Worm (Caenorhabditis elegans) whole organism, L1 larva: ENCODE data around the gene wht-3.

Experiments used
- C04F5.9 ChIP-seq: sonication (generic microtip); optimal IDR thresholded peaks from 2 replicates; lab custom pipeline; 2016; ENCODE audit warnings: missing genetic modification characterization, missing compliant biosample characterization
- C34B4.2 ChIP-seq: sonication (generic microtip); optimal IDR thresholded peaks from 2 replicates; lab custom pipeline; 2017; ENCODE audit warnings: mild to moderate bottlenecking, missing genetic modification characterization, missing compliant biosample characterization
- aha-1 ChIP-seq: fragments of 150-350 bp; optimal IDR thresholded peaks from 2 replicates; lab custom pipeline; 2014; ENCODE audit warnings: missing biosample characterization, missing genetic modification characterization
- alr-1 ChIP-seq: fragments of 200-800 bp; sonication (Bioruptor generic); optimal IDR thresholded peaks from 2 replicates; lab custom pipeline; 2018; ENCODE audit warnings: borderline replicate concordance, mild to moderate bottlenecking, missing genetic modification characterization, missing compliant biosample characterization
- aly-2 ChIP-seq: fragments of 150-350 bp; optimal IDR thresholded peaks from 2 replicates; lab custom pipeline; 2014; ENCODE audit warnings: missing biosample characterization, missing genetic modification characterization
- ama-1 ChIP-seq: fragments of 150-350 bp; optimal IDR thresholded peaks from 2 replicates; lab custom pipeline; 2014
- ceh-82 ChIP-seq, 3 experiments: fragments of 150-350 bp in 1 of 3; sonication (generic microtip) in 2 of 3; optimal IDR thresholded peaks; 2 replicates each; lab custom pipeline; 2014 to 2017; ENCODE audit warnings: missing biosample characterization in 3 of 3, missing genetic modification characterization in 3 of 3
- ceh-90 ChIP-seq: sonication (generic microtip); optimal IDR thresholded peaks from 2 replicates; lab custom pipeline; 2016; ENCODE audit warnings: missing genetic modification characterization, missing compliant biosample characterization
- ces-1 ChIP-seq: fragments of 150-350 bp; optimal IDR thresholded peaks from 2 replicates; lab custom pipeline; 2014; ENCODE audit warnings: missing biosample characterization, missing genetic modification reagents, missing genetic modification characterization
- efl-1 ChIP-seq, 4 experiments: fragments of 150-350 bp; optimal IDR thresholded peaks in 3 of 4; peaks in 1 of 4; 1 replicate in 1 of 4; 2 replicates in 3 of 4; lab custom pipeline; 2014; ENCODE audit warnings: missing biosample characterization in 2 of 4, missing genetic modification characterization in 2 of 4, missing genetic modification reagents in 2 of 4
- egl-27 ChIP-seq, 2 experiments: fragments of 150-350 bp in 1 of 2; sonication (generic microtip); optimal IDR thresholded peaks; 3 replicates each; lab custom pipeline; 2017 to 2018; ENCODE audit warnings: missing biosample characterization in 2 of 2, missing genetic modification characterization in 2 of 2, missing genetic modification reagents in 2 of 2
- elt-2 ChIP-seq: sonication (generic microtip); optimal IDR thresholded peaks from 2 replicates; lab custom pipeline; 2016; ENCODE audit warnings: missing genetic modification characterization, mild to moderate bottlenecking, inconsistent platforms, missing compliant biosample characterization, missing genetic modification reagents
- elt-3 ChIP-seq, 6 experiments: fragments of 150-350 bp in 1 of 6; sonication (generic microtip); optimal IDR thresholded peaks; 2 replicates each; lab custom pipeline; 2017 to 2018; ENCODE audit warnings: missing biosample characterization in 6 of 6, missing genetic modification characterization in 6 of 6, inconsistent platforms in 1 of 6
- ets-5 ChIP-seq: fragments of 200-800 bp; sonication (Bioruptor generic); IDR thresholded peaks from 2 replicates; pipeline ENCODE4 v1.3.6; 2022; ENCODE audit warnings: missing genetic modification characterization, missing compliant biosample characterization
- fkh-10 ChIP-seq: sonication (generic microtip); optimal IDR thresholded peaks from 2 replicates; lab custom pipeline; 2017; ENCODE audit warnings: missing biosample characterization, missing genetic modification reagents, missing genetic modification characterization
- fkh-4 ChIP-seq: sonication (generic microtip); optimal IDR thresholded peaks from 2 replicates; lab custom pipeline; 2016; ENCODE audit warnings: missing compliant biosample characterization, missing genetic modification characterization, borderline replicate concordance
- fos-1 ChIP-seq: fragments of 150-350 bp; optimal IDR thresholded peaks from 2 replicates; lab custom pipeline; 2014; ENCODE audit warnings: missing biosample characterization, missing genetic modification characterization
- hpl-2 ChIP-seq: fragments of 150-350 bp; optimal IDR thresholded peaks from 2 replicates; lab custom pipeline; 2014; ENCODE audit warnings: missing biosample characterization, missing genetic modification reagents, missing genetic modification characterization
- isw-1 ChIP-seq: fragments of 200-800 bp; sonication (Bioruptor generic); IDR thresholded peaks from 2 replicates; pipeline ENCODE4 v1.3.6; 2022; ENCODE audit warnings: missing genetic modification characterization, missing compliant biosample characterization
- lin-14 ChIP-seq: fragments of 200-800 bp; sonication (Bioruptor generic); optimal IDR thresholded peaks from 2 replicates; lab custom pipeline; 2018; ENCODE audit warnings: mild to moderate bottlenecking, missing genetic modification characterization, moderate library complexity, missing compliant biosample characterization
- lin-15B ChIP-seq: fragments of 150-350 bp; sonication (generic microtip); optimal IDR thresholded peaks from 3 replicates; lab custom pipeline; 2014; ENCODE audit warnings: missing biosample characterization, missing genetic modification characterization
- lin-35 ChIP-seq, 2 experiments: fragments of 150-350 bp; optimal IDR thresholded peaks; 2 replicates each; lab custom pipeline; 2014; ENCODE audit warnings: missing biosample characterization in 2 of 2, missing genetic modification characterization in 2 of 2, missing genetic modification reagents in 2 of 2
- lin-39 ChIP-seq: fragments of 150-350 bp; optimal IDR thresholded peaks from 2 replicates; lab custom pipeline; 2014; ENCODE audit warnings: missing biosample characterization, missing genetic modification reagents, missing genetic modification characterization
- lir-3 ChIP-seq: sonication (generic microtip); optimal IDR thresholded peaks from 2 replicates; lab custom pipeline; 2016; ENCODE audit warnings: mild to moderate bottlenecking, missing genetic modification characterization, moderate library complexity, missing compliant biosample characterization; ENCODE audit not compliant: poor library complexity
- lsy-2 ChIP-seq, 2 experiments: fragments of 150-350 bp; optimal IDR thresholded peaks; 2 replicates each; lab custom pipeline; 2014; ENCODE audit warnings: missing biosample characterization in 2 of 2, missing genetic modification characterization in 2 of 2
- nhr-11 ChIP-seq: fragments of 150-350 bp; optimal IDR thresholded peaks from 2 replicates; lab custom pipeline; 2014; ENCODE audit warnings: missing biosample characterization, missing genetic modification characterization
- nhr-12 ChIP-seq: sonication (generic microtip); optimal IDR thresholded peaks from 2 replicates; lab custom pipeline; 2017; ENCODE audit warnings: missing biosample characterization, missing genetic modification characterization
- nhr-19 ChIP-seq: fragments of 200-800 bp; sonication (Bioruptor generic); conservative IDR thresholded peaks from 2 replicates; pipeline ENCODE4 v1.3.6; 2022; ENCODE audit warnings: missing genetic modification characterization, missing compliant biosample characterization
- nhr-20 ChIP-seq: sonication (generic microtip); optimal IDR thresholded peaks from 2 replicates; lab custom pipeline; 2016; ENCODE audit warnings: mild to moderate bottlenecking, missing genetic modification characterization, missing compliant biosample characterization
- nhr-28 ChIP-seq: fragments of 150-350 bp; optimal IDR thresholded peaks from 2 replicates; lab custom pipeline; 2014; ENCODE audit warnings: missing biosample characterization, missing genetic modification characterization
- nhr-47 ChIP-seq: sonication (generic microtip); optimal IDR thresholded peaks from 2 replicates; lab custom pipeline; 2016; ENCODE audit warnings: mild to moderate bottlenecking, missing genetic modification characterization, moderate library complexity, missing compliant biosample characterization
- nhr-71 ChIP-seq: sonication (generic microtip); optimal IDR thresholded peaks from 2 replicates; lab custom pipeline; 2016; ENCODE audit warnings: mild to moderate bottlenecking, missing genetic modification characterization, moderate library complexity, missing compliant biosample characterization
- nhr-84 ChIP-seq: sonication (generic microtip); optimal IDR thresholded peaks from 2 replicates; lab custom pipeline; 2017; ENCODE audit warnings: missing biosample characterization, missing genetic modification characterization
- nhr-85 ChIP-seq: sonication (generic microtip); peaks from one replicate; lab custom pipeline; 2016; ENCODE audit warnings: missing genetic modification characterization, inconsistent platforms, missing compliant biosample characterization
- nhr-90 ChIP-seq: sonication (generic microtip); optimal IDR thresholded peaks from 2 replicates; lab custom pipeline; 2016; ENCODE audit warnings: mild to moderate bottlenecking, missing genetic modification characterization, missing compliant biosample characterization; ENCODE audit not compliant: poor library complexity
- pag-3 ChIP-seq: sonication (generic microtip); optimal IDR thresholded peaks from 2 replicates; lab custom pipeline; 2017; ENCODE audit warnings: missing genetic modification characterization, mild to moderate bottlenecking, missing compliant biosample characterization, antibody characterized with exemption, borderline replicate concordance; ENCODE audit not compliant: insufficient read depth
- snpc-4 ChIP-seq: fragments of 150-350 bp; optimal IDR thresholded peaks from 2 replicates; lab custom pipeline; 2014; ENCODE audit warnings: missing biosample characterization, missing genetic modification characterization
- snu-23 ChIP-seq: sonication (generic microtip); optimal IDR thresholded peaks from 2 replicates; lab custom pipeline; 2016; ENCODE audit warnings: missing genetic modification characterization, missing compliant biosample characterization
- sptf-1 ChIP-seq: fragments of 150-350 bp; optimal IDR thresholded peaks from 2 replicates; lab custom pipeline; 2014; ENCODE audit warnings: missing biosample characterization, missing genetic modification characterization
- tbx-2 ChIP-seq: sonication (generic microtip); optimal IDR thresholded peaks from 2 replicates; lab custom pipeline; 2016; ENCODE audit warnings: missing genetic modification characterization, missing compliant biosample characterization
- unc-30 ChIP-seq: sonication (generic microtip); optimal IDR thresholded peaks from 2 replicates; lab custom pipeline; 2017; ENCODE audit warnings: missing biosample characterization, missing genetic modification characterization
- unc-86 ChIP-seq: sonication (generic microtip); optimal IDR thresholded peaks from 2 replicates; lab custom pipeline; 2016; ENCODE audit warnings: missing genetic modification characterization, missing compliant biosample characterization
- vab-15 ChIP-seq: sonication (generic microtip); optimal IDR thresholded peaks from 2 replicates; lab custom pipeline; 2017; ENCODE audit warnings: missing genotype, mild to moderate bottlenecking, missing genetic modification characterization, missing compliant biosample characterization
- xbp-1 ChIP-seq: sonication (generic microtip); optimal IDR thresholded peaks from 2 replicates; lab custom pipeline; 2016; ENCODE audit warnings: missing genetic modification characterization, missing compliant biosample characterization
- zip-4 ChIP-seq: fragments of 200-800 bp; sonication (Bioruptor generic); optimal IDR thresholded peaks from 2 replicates; lab custom pipeline; 2018; ENCODE audit warnings: mild to moderate bottlenecking, missing genetic modification characterization, moderate library complexity, missing compliant biosample characterization
- ztf-11 ChIP-seq, 2 experiments: sonication (generic microtip); optimal IDR thresholded peaks; 2 replicates each; lab custom pipeline; 2016 to 2017; ENCODE audit warnings: missing genetic modification characterization in 2 of 2, missing biosample characterization in 1 of 2, missing compliant biosample characterization in 1 of 2
- ztf-4 ChIP-seq: fragments of 150-350 bp; optimal IDR thresholded peaks from 2 replicates; lab custom pipeline; 2014; ENCODE audit warnings: missing biosample characterization, missing genetic modification characterization

Gene wht-3

DNA sequence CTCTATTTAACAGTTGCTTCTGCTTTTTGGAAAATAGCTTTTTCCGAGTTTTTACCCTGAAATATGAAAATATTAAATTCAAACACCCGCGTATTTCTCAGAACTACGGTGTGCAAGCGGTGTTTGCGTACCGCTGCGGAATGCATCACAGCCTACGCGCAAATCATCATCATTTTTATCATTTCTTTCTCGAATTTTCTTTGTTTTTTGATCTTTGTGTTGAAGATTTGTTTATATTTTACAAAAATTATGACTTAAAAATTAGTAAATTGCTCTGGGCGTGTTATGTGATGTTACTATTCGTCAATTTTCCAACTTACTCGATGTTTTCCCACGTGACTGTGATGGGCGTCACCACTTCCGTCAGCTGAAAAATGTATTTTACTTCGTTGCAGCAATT, 479 bp downstream of the wht-3 start (continued):
- TF ChIP-seq fkh-4 (tag; lab: Kevin White, UChicago) (no peak), C34B4.2 (no peak), xbp-1 (tag; lab: Kevin White, UChicago) (peak; percentile 82), elt-2 (tag; lab: Kevin White, UChicago) (peak; percentile 28), aha-1 (tag; lab: Kevin White, UChicago) (no peak), tbx-2 (peak; percentile 69), aly-2 (tag; lab: Kevin White, UChicago) (no peak), ceh-82 (tag; optimal IDR thresholded peaks at IDR 0.05; lab: Kevin White, UChicago) (peak; percentile 33 to 79 (median 37)), egl-27 (tag; optimal IDR thresholded peaks at IDR 0.05; lab: Kevin White, UChicago) (no peak), lsy-2 (tag; optimal IDR thresholded peaks at IDR 0.05; lab: Kevin White, UChicago) (peak; percentile 98 to 99), ztf-11 (tag; optimal IDR thresholded peaks at IDR 0.05; lab: Kevin White, UChicago) (no peak), unc-86 (tag; lab: Kevin White, UChicago) (peak; percentile 50), sptf-1 (tag; lab: Kevin White, UChicago) (no peak), lir-3 (tag; lab: Kevin White, UChicago) (no peak), nhr-12 (tag; lab: Kevin White, UChicago) (no peak), lin-15B (tag; lab: Kevin White, UChicago) (peak; percentile 42), snu-23 (GFP tag; lab: Kevin White, UChicago) (peak; percentile 91), nhr-71 (tag; lab: Kevin White, UChicago) (peak; percentile 85), isw-1 (peak; percentile 74), lin-35 (GFP tag; optimal IDR thresholded peaks at IDR 0.05; lab: Kevin White, UChicago) (peak; percentile 99), hpl-2 (GFP tag; lab: Kevin White, UChicago) (no peak), lin-39 (peak; percentile 27), ces-1 (GFP tag; lab: Kevin White, UChicago) (no peak), ama-1 (lab: Kevin White, UChicago) (peak; percentile 24), unc-30 (no peak), nhr-28 (no peak), snpc-4 (tag; lab: Kevin White, UChicago) (peak; percentile 29), fos-1 (tag; lab: Kevin White, UChicago) (peak; percentile 45), nhr-11 (tag; lab: Kevin White, UChicago) (no peak), vab-15 (tag; lab: Kevin White, UChicago) (no peak), alr-1 (tag; lab: Kevin White, UChicago) (no peak), efl-1 (optimal IDR thresholded peaks at IDR 0.05; lab: Kevin White, UChicago) (peak; percentile 96 to 98), efl-1 (GFP tag; optimal IDR thresholded peaks at IDR 0.05 in 1 of 2; lab: Kevin White, UChicago) (peak; percentile 99 to 100), zip-4 (GFP tag; lab: Kevin White, UChicago) (peak; percentile 12), pag-3 (tag; lab: Kevin White, UChicago) (no peak), nhr-90 (tag; lab: Kevin White, UChicago) (peak; percentile 58), nhr-84 (no peak), nhr-20 (tag; lab: Kevin White, UChicago) (peak; percentile 87), nhr-19 (peak; percentile 81), lin-14 (GFP tag; lab: Kevin White, UChicago) (peak; percentile 78), ceh-90 (no peak), ets-5 (GFP tag; lab: Robert Waterston, UW) (no peak), nhr-85 (tag; lab: Kevin White, UChicago) (peak; percentile 51), fkh-10 (GFP tag; lab: Kevin White, UChicago) (peak; percentile 22), C04F5.9 (tag; lab: Kevin White, UChicago) (peak; percentile 20), ztf-4 (tag; lab: Kevin White, UChicago) (peak; percentile 4), elt-3 (tag; optimal IDR thresholded peaks at IDR 0.05; lab: Kevin White, UChicago) (peak in 3 of 6 experiments; percentile 4 to 70 (median 39)), nhr-47 (tag; lab: Kevin White, UChicago) (peak; percentile 78)
